Worm (Caenorhabditis elegans) whole organism, young adult: ENCODE measurements around the gene msp-45.

Experiments
- B0261.1 ChIP-seq: sonication (generic microtip); optimal IDR thresholded peaks from 2 replicates; lab custom pipeline; 2016; ENCODE audit warnings: mild to moderate bottlenecking, missing genetic modification characterization, moderate library complexity, missing compliant biosample characterization
- B0336.3 ChIP-seq: fragments of 200-800 bp; sonication (Bioruptor generic); IDR thresholded peaks from 2 replicates; pipeline ENCODE4 v1.3.6; 2022; ENCODE audit warnings: missing genetic modification characterization, missing compliant biosample characterization
- F23B12.7 ChIP-seq: sonication (generic microtip); optimal IDR thresholded peaks from 2 replicates; lab custom pipeline; 2017; ENCODE audit warnings: missing genetic modification characterization, mild to moderate bottlenecking, missing compliant biosample characterization, antibody characterized with exemption, moderate library complexity; ENCODE audit not compliant: insufficient read depth
- F39B2.1 ChIP-seq: fragments of 200-800 bp; sonication (Bioruptor generic); IDR thresholded peaks from 2 replicates; pipeline ENCODE4 v1.3.6; 2022; ENCODE audit warnings: missing genetic modification reagents, missing genetic modification characterization, missing compliant biosample characterization
- Y53G8AR.9 ChIP-seq: fragments of 200-800 bp; sonication (Bioruptor generic); conservative IDR thresholded peaks from 2 replicates; pipeline ENCODE4 v1.3.6; 2022; ENCODE audit warnings: missing genetic modification reagents, missing genetic modification characterization, missing compliant biosample characterization
- Y79H2A.3 ChIP-seq: fragments of 200-800 bp; sonication (Bioruptor generic); conservative IDR thresholded peaks from 2 replicates; pipeline ENCODE4 v1.3.6; 2022; ENCODE audit warnings: missing genetic modification reagents, missing genetic modification characterization, missing compliant biosample characterization
- Y95B8A.8 ChIP-seq: fragments of 200-800 bp; sonication (Bioruptor generic); IDR thresholded peaks from 2 replicates; pipeline ENCODE4 v1.3.6; 2022; ENCODE audit warnings: missing genetic modification reagents, missing genetic modification characterization, missing compliant biosample characterization
- ZK185.1 ChIP-seq: sonication (generic microtip); optimal IDR thresholded peaks from 2 replicates; lab custom pipeline; 2016; ENCODE audit warnings: mild to moderate bottlenecking, missing genetic modification characterization, missing compliant biosample characterization; ENCODE audit not compliant: poor library complexity, severe bottlenecking
- akir-1 ChIP-seq: fragments of 200-800 bp; sonication (Bioruptor generic); optimal IDR thresholded peaks from 2 replicates; lab custom pipeline; 2018; ENCODE audit warnings: mild to moderate bottlenecking, missing genetic modification characterization, moderate library complexity, missing compliant biosample characterization
- cebp-2 ChIP-seq: fragments of 200-800 bp; sonication (Bioruptor generic); IDR thresholded peaks from 2 replicates; pipeline ENCODE4 v1.3.6; 2022; ENCODE audit warnings: missing genetic modification characterization, missing compliant biosample characterization
- ceh-100 ChIP-seq: fragments of 200-800 bp; sonication (Bioruptor generic); IDR thresholded peaks from 2 replicates; pipeline ENCODE4 v1.3.6; 2022; ENCODE audit warnings: missing genetic modification reagents, missing genetic modification characterization, missing compliant biosample characterization
- ceh-79 ChIP-seq: sonication (generic microtip); optimal IDR thresholded peaks from 2 replicates; lab custom pipeline; 2017; ENCODE audit warnings: mild to moderate bottlenecking, missing genetic modification characterization, missing compliant biosample characterization
- chd-7 ChIP-seq: sonication (generic microtip); optimal IDR thresholded peaks from 2 replicates; lab custom pipeline; 2016; ENCODE audit warnings: mild to moderate bottlenecking, missing genetic modification characterization, moderate library complexity, missing compliant biosample characterization
- dox-1 ChIP-seq: fragments of 200-800 bp; sonication (Bioruptor generic); IDR thresholded peaks from 2 replicates; pipeline ENCODE4 v1.3.6; 2022; ENCODE audit warnings: missing genetic modification reagents, missing genetic modification characterization, missing compliant biosample characterization
- dpff-1 ChIP-seq: sonication (generic microtip); optimal IDR thresholded peaks from 2 replicates; lab custom pipeline; 2017; ENCODE audit warnings: mild to moderate bottlenecking, missing genetic modification characterization, missing compliant biosample characterization
- egl-18 ChIP-seq: fragments of 200-800 bp; sonication (Bioruptor generic); IDR thresholded peaks from 2 replicates; pipeline ENCODE4 v1.3.6; 2022; ENCODE audit warnings: missing genetic modification reagents, missing genetic modification characterization, missing compliant biosample characterization
- gei-17 ChIP-seq: fragments of 200-800 bp; sonication (Bioruptor generic); optimal IDR thresholded peaks from 2 replicates; lab custom pipeline; 2018; ENCODE audit warnings: mild to moderate bottlenecking, missing genetic modification characterization, missing compliant biosample characterization
- hlh-26 ChIP-seq: fragments of 200-800 bp; sonication (Bioruptor generic); conservative IDR thresholded peaks from 2 replicates; pipeline ENCODE4 v1.3.6; 2022; ENCODE audit warnings: missing genetic modification reagents, missing genetic modification characterization, missing compliant biosample characterization
- lsy-27 ChIP-seq: sonication (generic microtip); optimal IDR thresholded peaks from 2 replicates; lab custom pipeline; 2017; ENCODE audit warnings: missing genetic modification characterization, mild to moderate bottlenecking, missing compliant biosample characterization, antibody characterized with exemption, missing genotype, borderline replicate concordance; ENCODE audit not compliant: insufficient read depth
- madf-6 ChIP-seq: fragments of 200-800 bp; sonication (Bioruptor generic); IDR thresholded peaks from 2 replicates; pipeline ENCODE4 v1.3.6; 2022; ENCODE audit warnings: missing genetic modification reagents, missing genetic modification characterization, missing compliant biosample characterization
- mxl-1 ChIP-seq: sonication (generic microtip); optimal IDR thresholded peaks from 2 replicates; lab custom pipeline; 2016; ENCODE audit warnings: missing genetic modification characterization, missing compliant biosample characterization
- nhr-120 ChIP-seq: fragments of 200-800 bp; sonication (Bioruptor generic); IDR thresholded peaks from 2 replicates; pipeline ENCODE4 v1.3.6; 2022; ENCODE audit warnings: missing genetic modification characterization, missing compliant biosample characterization
- nhr-80 ChIP-seq: sonication (generic microtip); optimal IDR thresholded peaks from 2 replicates; lab custom pipeline; 2016; ENCODE audit warnings: missing genetic modification characterization, missing compliant biosample characterization
- snpc-1.1 ChIP-seq: sonication (generic microtip); optimal IDR thresholded peaks from 2 replicates; lab custom pipeline; 2017; ENCODE audit warnings: missing genetic modification characterization, mild to moderate bottlenecking, missing compliant biosample characterization, antibody characterized with exemption, moderate library complexity, missing genotype, missing genetic modification reagents; ENCODE audit not compliant: insufficient read depth
- snpc-1.3 ChIP-seq: sonication (generic microtip); optimal IDR thresholded peaks from 2 replicates; lab custom pipeline; 2017; ENCODE audit warnings: missing genetic modification characterization, mild to moderate bottlenecking, missing compliant biosample characterization, antibody characterized with exemption, moderate library complexity, missing genotype, missing genetic modification reagents; ENCODE audit not compliant: insufficient read depth
- snpc-4 ChIP-seq, 5 experiments: fragments of 150-350 bp in 1 of 5; sonication (generic microtip) in 4 of 5; optimal IDR thresholded peaks; 2 replicates each; lab custom pipeline; 2014 to 2018; ENCODE audit warnings: missing genetic modification characterization in 5 of 5, missing biosample characterization in 3 of 5, antibody characterized with exemption in 2 of 5, mild to moderate bottlenecking in 2 of 5, missing compliant biosample characterization in 2 of 5, missing genotype in 2 of 5, moderate library complexity in 2 of 5, missing genetic modification reagents in 1 of 5
- unc-62 ChIP-seq: fragments of 150-350 bp; optimal IDR thresholded peaks from 2 replicates; lab custom pipeline; 2014; ENCODE audit warnings: missing biosample characterization, missing genetic modification reagents, missing genetic modification characterization
- ztf-18 ChIP-seq: sonication (generic microtip); optimal IDR thresholded peaks from 2 replicates; lab custom pipeline; 2016; ENCODE audit warnings: missing genotype, mild to moderate bottlenecking, missing genetic modification characterization, missing compliant biosample characterization

msp-45 gene

DNA sequence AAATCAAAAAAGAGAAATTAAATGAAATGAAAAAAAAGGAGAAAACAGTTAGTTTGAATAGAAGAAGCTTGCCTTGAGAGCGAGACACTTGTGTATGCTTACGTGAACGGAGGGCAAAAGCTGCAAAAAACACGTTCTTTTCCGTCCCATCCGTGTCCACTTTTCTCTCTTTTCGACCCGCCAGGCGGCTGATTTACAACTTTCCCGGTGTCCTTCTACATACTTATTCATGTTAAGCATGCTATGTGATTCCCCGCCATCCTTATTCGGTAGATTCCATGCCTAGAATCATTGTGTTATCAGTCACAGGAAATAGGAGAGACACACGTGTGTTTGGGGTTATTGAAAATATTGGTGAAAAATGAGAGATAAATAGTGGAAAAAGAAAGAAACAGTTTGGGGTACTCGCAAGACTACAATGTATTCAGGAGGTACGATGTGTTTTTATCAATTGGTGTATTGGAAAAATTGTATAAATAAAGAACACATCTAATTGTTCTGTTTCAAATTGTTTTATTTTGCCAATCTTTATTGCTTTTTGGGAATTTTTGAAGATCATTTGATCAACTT lies 14.9 kb downstream of the msp-45 start, which contains the start of gene nas-29:
TSS of gene nas-29 (minus strand) at position 92 of the 570 bp plus-strand sequence.
- TF ChIP-seq egl-18 (GFP tag; lab: Robert Waterston, UW) (no peak), dox-1 (GFP tag; lab: Robert Waterston, UW) (0 out of 2 replicates have a peak, but pooled peaks have one; percentile 29), nhr-80 (tag; lab: Kevin White, UChicago) (peak; percentile 79)

DNA sequence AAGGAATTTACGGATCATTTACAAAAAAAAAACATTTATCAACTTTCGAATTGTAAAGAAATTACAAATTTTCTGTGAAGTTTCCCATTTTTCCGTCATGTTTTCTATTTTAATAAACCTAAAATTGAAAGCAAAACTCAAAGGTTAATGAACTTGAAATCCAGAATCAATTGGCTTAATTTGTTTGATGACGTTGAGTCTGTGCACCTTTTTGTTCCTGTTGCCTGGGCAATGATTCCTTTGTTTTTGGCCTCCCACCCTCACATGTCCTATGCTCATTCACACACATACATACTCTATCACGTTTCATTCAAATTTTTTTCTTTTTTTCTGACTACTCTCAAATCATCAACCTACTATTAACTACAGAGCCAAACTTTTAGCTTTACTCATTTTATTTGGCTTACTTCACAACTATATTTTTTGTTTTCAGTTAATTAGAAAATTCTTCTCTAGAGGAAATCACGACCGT lies 20.6 kb downstream of the msp-45 start, which contains the start of gene F58A6.2:
TSS of gene F58A6.2 (plus strand) at position 422 of the 472 bp plus-strand sequence.
- TF ChIP-seq hlh-26 (no peak), F39B2.1 (GFP tag; lab: Robert Waterston, UW) (no peak), snpc-4 (GFP tag; optimal IDR thresholded peaks at IDR 0.05; lab: Kevin White, UChicago) (no peak), snpc-4 (tag; optimal IDR thresholded peaks at IDR 0.05; lab: Kevin White, UChicago) (no peak), cebp-2 (GFP tag; lab: Robert Waterston, UW) (no peak), Y95B8A.8 (GFP tag; lab: Robert Waterston, UW) (no peak), dpff-1 (tag; lab: Kevin White, UChicago) (no peak), Y79H2A.3 (GFP tag; lab: Robert Waterston, UW) (no peak)

DNA sequence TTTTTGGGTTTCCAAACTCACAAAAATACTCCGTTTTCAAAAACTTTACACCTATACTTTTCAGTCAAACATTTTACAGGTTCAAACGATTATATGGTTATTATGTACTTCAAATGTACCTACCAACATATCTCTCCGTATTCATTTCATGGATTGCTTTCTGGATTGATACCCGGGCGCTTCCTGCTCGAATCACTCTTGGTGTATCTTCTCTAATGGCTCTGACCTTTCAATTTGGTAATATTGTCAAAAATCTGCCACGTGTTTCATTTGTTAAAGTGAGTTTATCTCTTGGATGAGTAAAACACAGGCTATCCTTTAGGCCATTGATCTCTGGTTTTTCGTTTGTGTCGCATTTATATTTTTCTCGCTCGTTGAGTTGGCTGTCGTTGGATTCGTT lies 25.1 kb downstream of the msp-45 start:
- TF ChIP-seq akir-1 (GFP tag; lab: Kevin White, UChicago) (no peak), lsy-27 (tag; lab: Kevin White, UChicago) (no peak), ZK185.1 (tag; lab: Kevin White, UChicago) (no peak), ztf-18 (tag; lab: Kevin White, UChicago) (no peak), chd-7 (tag; lab: Kevin White, UChicago) (no peak), mxl-1 (tag; lab: Kevin White, UChicago) (no peak), gei-17 (GFP tag; lab: Kevin White, UChicago) (no peak), ceh-79 (tag; lab: Kevin White, UChicago) (no peak), nhr-120 (GFP tag; lab: Robert Waterston, UW) (no peak), snpc-1.1 (tag; lab: Kevin White, UChicago) (no peak), madf-6 (no peak), B0261.1 (no peak), unc-62 (no peak), B0336.3 (GFP tag; lab: Robert Waterston, UW) (no peak), F23B12.7 (tag; lab: Kevin White, UChicago) (no peak)

DNA sequence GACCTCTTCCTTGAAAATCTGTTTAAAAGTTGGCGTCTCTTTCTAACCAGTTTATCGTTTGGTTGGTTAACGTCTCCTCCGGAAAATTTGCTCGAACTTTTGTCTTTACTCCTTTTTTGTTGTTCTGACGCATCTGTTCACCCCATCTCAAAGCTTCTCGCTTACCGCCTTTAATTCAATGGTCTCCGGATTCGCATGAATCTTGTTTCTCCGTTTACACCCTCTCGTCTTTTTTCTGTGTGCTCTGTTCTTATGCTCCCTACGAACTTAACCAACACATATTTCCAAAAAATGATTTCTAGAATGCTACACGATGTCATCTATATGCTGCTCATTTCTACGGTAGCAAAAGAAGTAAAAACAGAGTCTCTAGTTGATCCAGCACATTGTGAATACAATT lies 26.8 kb downstream of the msp-45 start, which contains the start of gene lgc-56:
TSS of gene lgc-56 (plus strand) at position 301 of the 400 bp plus-strand sequence.
- TF ChIP-seq snpc-1.3 (tag; lab: Kevin White, UChicago): no peak

DNA sequence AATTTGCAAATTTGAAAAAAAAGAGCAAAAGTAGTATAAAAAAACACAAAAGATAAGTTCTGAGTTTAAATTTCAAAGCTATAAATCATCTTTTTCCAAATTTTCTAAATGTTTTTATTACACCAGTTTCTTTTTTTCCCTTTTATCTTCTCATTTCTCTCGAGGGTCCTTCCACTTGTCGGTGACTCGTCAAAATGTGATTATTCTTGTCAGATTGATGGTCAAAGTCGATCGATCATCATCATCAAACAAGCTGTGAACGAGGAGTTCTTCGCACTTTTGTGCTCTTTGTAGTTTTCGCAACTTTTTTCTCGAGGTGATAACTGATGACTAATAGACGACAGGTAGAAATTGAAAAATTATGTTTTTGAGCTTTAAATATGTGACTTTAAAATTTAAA lies 36.3 kb downstream of the msp-45 start:
- TF ChIP-seq Y53G8AR.9 (GFP tag; lab: Robert Waterston, UW): no peak
- no peak for TF ChIP-seq egl-18 (GFP tag; lab: Robert Waterston, UW)
- no peak for TF ChIP-seq ceh-100 (GFP tag; lab: Robert Waterston, UW)
- TF ChIP-seq, all 124 proteins: peak for 0
